Worm (Caenorhabditis elegans) whole organism, L4 larva: ENCODE data around the gene endu-2.

ENCODE experiments used
- F37D6.2 ChIP-seq: sonication (generic microtip); optimal IDR thresholded peaks from 2 replicates; lab custom pipeline; 2016; ENCODE audit warnings: mild to moderate bottlenecking, missing genetic modification characterization, missing compliant biosample characterization
- Y105C5A.15 ChIP-seq: fragments of 200-800 bp; sonication (Bioruptor generic); IDR thresholded peaks from 2 replicates; pipeline ENCODE4 v1.3.6; 2022; ENCODE audit warnings: missing genetic modification characterization, missing compliant biosample characterization
- ZK337.2 ChIP-seq: fragments of 200-800 bp; sonication (Bioruptor generic); IDR thresholded peaks from 2 replicates; pipeline ENCODE4 v1.3.6; 2022; ENCODE audit warnings: missing genetic modification reagents, missing genetic modification characterization, missing compliant biosample characterization
- aha-1 ChIP-seq: fragments of 150-350 bp; peaks from one replicate; lab custom pipeline; 2014; ENCODE audit warnings: missing biosample characterization, missing genetic modification characterization
- ceh-44 ChIP-seq: fragments of 200-800 bp; sonication (Bioruptor generic); IDR thresholded peaks from 2 replicates; pipeline ENCODE4 v1.3.6; 2022; ENCODE audit warnings: missing genetic modification reagents, missing genetic modification characterization, missing compliant biosample characterization
- cey-2 ChIP-seq: sonication (generic microtip); optimal IDR thresholded peaks from 3 replicates; lab custom pipeline; 2017; ENCODE audit warnings: missing genetic modification characterization, mild to moderate bottlenecking, missing compliant biosample characterization, antibody characterized with exemption, borderline replicate concordance; ENCODE audit not compliant: insufficient read depth
- daf-16 ChIP-seq, 3 experiments: sonication (generic microtip); optimal IDR thresholded peaks; 2 replicates each; lab custom pipeline; 2016 to 2017; ENCODE audit warnings: missing genetic modification characterization in 3 of 3, missing genetic modification reagents in 3 of 3, mild to moderate bottlenecking in 2 of 3, missing compliant biosample characterization in 2 of 3, missing biosample characterization in 1 of 3, moderate library complexity in 1 of 3
- dmd-6 ChIP-seq: fragments of 200-800 bp; sonication (Bioruptor generic); IDR thresholded peaks from 2 replicates; pipeline ENCODE4 v1.3.6; 2022; ENCODE audit warnings: missing genetic modification reagents, missing genetic modification characterization, missing compliant biosample characterization
- dmd-8 ChIP-seq: fragments of 200-800 bp; sonication (Bioruptor generic); IDR thresholded peaks from 2 replicates; pipeline ENCODE4 v1.3.6; 2022; ENCODE audit warnings: missing genetic modification characterization, missing compliant biosample characterization
- dpl-1 ChIP-seq: fragments of 150-350 bp; optimal IDR thresholded peaks from 2 replicates; lab custom pipeline; 2014; ENCODE audit warnings: missing biosample characterization, missing genetic modification reagents, missing genetic modification characterization
- duxl-1 ChIP-seq: sonication (generic microtip); optimal IDR thresholded peaks from 2 replicates; lab custom pipeline; 2016; ENCODE audit warnings: mild to moderate bottlenecking, missing genetic modification characterization, moderate library complexity, missing compliant biosample characterization; ENCODE audit not compliant: poor library complexity
- egl-27 ChIP-seq: sonication (generic microtip); optimal IDR thresholded peaks from 3 replicates; lab custom pipeline; 2017; ENCODE audit warnings: missing biosample characterization, missing genetic modification reagents, missing genetic modification characterization
- fkh-10 ChIP-seq: fragments of 150-350 bp; optimal IDR thresholded peaks from 2 replicates; lab custom pipeline; 2014; ENCODE audit warnings: missing biosample characterization, missing genetic modification reagents, missing genetic modification characterization
- hif-1 ChIP-seq, 2 experiments: sonication (generic microtip); optimal IDR thresholded peaks; 2 replicates each; lab custom pipeline; 2016 to 2017; ENCODE audit warnings: missing compliant biosample characterization in 2 of 2, missing genetic modification characterization in 2 of 2, missing genetic modification reagents in 2 of 2, missing genotype in 2 of 2, mild to moderate bottlenecking in 1 of 2
- hlh-11 ChIP-seq: fragments of 200-800 bp; sonication (Bioruptor generic); optimal IDR thresholded peaks from 2 replicates; lab custom pipeline; 2018; ENCODE audit warnings: mild to moderate bottlenecking, missing genetic modification characterization, missing compliant biosample characterization
- hlh-30 ChIP-seq: sonication (generic microtip); optimal IDR thresholded peaks from 2 replicates; lab custom pipeline; 2017; ENCODE audit warnings: antibody characterized with exemption, mild to moderate bottlenecking, missing genetic modification characterization, missing compliant biosample characterization; ENCODE audit not compliant: insufficient read depth
- hmg-1.1 ChIP-seq: fragments of 200-800 bp; sonication (Bioruptor generic); IDR thresholded peaks from 2 replicates; pipeline ENCODE4 v1.3.6; 2022; ENCODE audit warnings: missing genetic modification reagents, missing genetic modification characterization, missing compliant biosample characterization
- lim-7 ChIP-seq: fragments of 200-800 bp; sonication (Bioruptor generic); IDR thresholded peaks from 2 replicates; pipeline ENCODE4 v1.3.6; 2022; ENCODE audit warnings: missing genetic modification characterization, missing compliant biosample characterization
- lin-13 ChIP-seq: fragments of 150-350 bp; optimal IDR thresholded peaks from 2 replicates; lab custom pipeline; 2014; ENCODE audit warnings: missing biosample characterization, missing genetic modification reagents, missing genetic modification characterization
- lin-15B ChIP-seq: fragments of 150-350 bp; sonication (generic microtip); optimal IDR thresholded peaks from 3 replicates; lab custom pipeline; 2014; ENCODE audit warnings: missing biosample characterization, missing genetic modification characterization
- lin-38 ChIP-seq: fragments of 200-800 bp; sonication (Bioruptor generic); IDR thresholded peaks from 2 replicates; pipeline ENCODE4 v1.3.6; 2022; ENCODE audit warnings: missing genetic modification reagents, missing genetic modification characterization, missing compliant biosample characterization
- lin-39 ChIP-seq: fragments of 150-350 bp; optimal IDR thresholded peaks from 2 replicates; lab custom pipeline; 2014; ENCODE audit warnings: missing biosample characterization, missing genetic modification reagents, missing genetic modification characterization
- lir-3 ChIP-seq: sonication (generic microtip); optimal IDR thresholded peaks from 2 replicates; lab custom pipeline; 2016; ENCODE audit warnings: mild to moderate bottlenecking, missing genetic modification characterization, missing compliant biosample characterization
- madf-9 ChIP-seq: fragments of 200-800 bp; sonication (Bioruptor generic); conservative IDR thresholded peaks from 2 replicates; pipeline ENCODE4 v1.3.6; 2022; ENCODE audit warnings: missing genetic modification reagents, missing genetic modification characterization, missing compliant biosample characterization
- mdl-1 ChIP-seq, 2 experiments: fragments of 150-350 bp in 1 of 2; sonication (generic microtip) in 1 of 2; optimal IDR thresholded peaks; 2 replicates each; lab custom pipeline; 2014 to 2017; ENCODE audit warnings: missing biosample characterization in 2 of 2, missing genetic modification characterization in 2 of 2
- mep-1 ChIP-seq: fragments of 150-350 bp; sonication (generic microtip); optimal IDR thresholded peaks from 3 replicates; lab custom pipeline; 2014; ENCODE audit warnings: missing biosample characterization, missing genetic modification characterization
- mes-2 ChIP-seq: sonication (generic microtip); optimal IDR thresholded peaks from 2 replicates; lab custom pipeline; 2016; ENCODE audit warnings: missing genotype, mild to moderate bottlenecking, missing genetic modification characterization, missing compliant biosample characterization; ENCODE audit not compliant: poor library complexity, severe bottlenecking
- mxl-3 ChIP-seq: fragments of 200-800 bp; sonication (Bioruptor generic); optimal IDR thresholded peaks from 2 replicates; lab custom pipeline; 2018; ENCODE audit warnings: mild to moderate bottlenecking, missing genetic modification characterization, missing compliant biosample characterization
- nhr-10 ChIP-seq: fragments of 150-350 bp; optimal IDR thresholded peaks from 2 replicates; lab custom pipeline; 2014; ENCODE audit warnings: missing biosample characterization, missing genetic modification characterization
- nhr-111 ChIP-seq: fragments of 200-800 bp; sonication (Bioruptor generic); optimal IDR thresholded peaks from 2 replicates; lab custom pipeline; 2018; ENCODE audit warnings: mild to moderate bottlenecking, missing genetic modification characterization, missing compliant biosample characterization
- nhr-25 ChIP-seq: sonication (generic microtip); optimal IDR thresholded peaks from 2 replicates; lab custom pipeline; 2017; ENCODE audit warnings: missing genetic modification characterization, mild to moderate bottlenecking, missing compliant biosample characterization, antibody characterized with exemption, moderate library complexity, borderline replicate concordance; ENCODE audit not compliant: insufficient read depth
- nhr-28 ChIP-seq: fragments of 150-350 bp; optimal IDR thresholded peaks from 2 replicates; lab custom pipeline; 2014; ENCODE audit warnings: missing biosample characterization, missing genetic modification characterization
- nhr-76 ChIP-seq: fragments of 150-350 bp; optimal IDR thresholded peaks from 2 replicates; lab custom pipeline; 2014; ENCODE audit warnings: missing biosample characterization, missing genetic modification characterization
- nhr-77 ChIP-seq: fragments of 150-350 bp; optimal IDR thresholded peaks from 2 replicates; lab custom pipeline; 2014; ENCODE audit warnings: missing biosample characterization, missing genetic modification characterization
- php-3 ChIP-seq: fragments of 200-800 bp; sonication (Bioruptor generic); IDR thresholded peaks from 2 replicates; pipeline ENCODE4 v1.3.6; 2022; ENCODE audit warnings: missing genetic modification reagents, missing genetic modification characterization, missing compliant biosample characterization
- saeg-2 ChIP-seq: fragments of 200-800 bp; sonication (Bioruptor generic); IDR thresholded peaks from 2 replicates; pipeline ENCODE4 v1.3.6; 2022; ENCODE audit warnings: missing genetic modification reagents, missing genetic modification characterization, missing compliant biosample characterization
- set-16 ChIP-seq: fragments of 200-800 bp; sonication (Bioruptor generic); IDR thresholded peaks from 2 replicates; pipeline ENCODE4 v1.3.6; 2022; ENCODE audit warnings: missing genetic modification reagents, missing genetic modification characterization, missing compliant biosample characterization
- snpc-1.2 ChIP-seq: fragments of 200-800 bp; sonication (Bioruptor generic); IDR thresholded peaks from 2 replicates; pipeline ENCODE4 v1.3.6; 2022; ENCODE audit warnings: missing genetic modification reagents, missing genetic modification characterization, missing compliant biosample characterization
- snpc-4 ChIP-seq: fragments of 150-350 bp; optimal IDR thresholded peaks from 2 replicates; lab custom pipeline; 2014; ENCODE audit warnings: missing biosample characterization, missing genetic modification characterization
- tag-97 ChIP-seq: fragments of 200-800 bp; sonication (Bioruptor generic); IDR thresholded peaks from 2 replicates; pipeline ENCODE4 v1.3.6; 2022; ENCODE audit warnings: missing genetic modification characterization, missing compliant biosample characterization
- unc-130 ChIP-seq: sonication (generic microtip); optimal IDR thresholded peaks from 2 replicates; lab custom pipeline; 2016; ENCODE audit warnings: missing genetic modification reagents, missing genetic modification characterization, missing compliant biosample characterization
- unc-39 ChIP-seq: sonication (generic microtip); optimal IDR thresholded peaks from 2 replicates; lab custom pipeline; 2017; ENCODE audit warnings: missing biosample characterization, missing genetic modification characterization
- zfp-2 ChIP-seq: sonication (generic microtip); optimal IDR thresholded peaks from 2 replicates; lab custom pipeline; 2016; ENCODE audit warnings: mild to moderate bottlenecking, missing genetic modification characterization, missing compliant biosample characterization
- zip-11 ChIP-seq: fragments of 200-800 bp; sonication (Bioruptor generic); IDR thresholded peaks from 2 replicates; pipeline ENCODE4 v1.3.6; 2022; ENCODE audit warnings: missing genetic modification characterization, missing compliant biosample characterization
- zip-2 ChIP-seq: fragments of 150-350 bp; optimal IDR thresholded peaks from 2 replicates; lab custom pipeline; 2014; ENCODE audit warnings: missing biosample characterization, missing genetic modification characterization

endu-2 gene

ce11 chrX:8252293-8252692, 10.2 kb downstream of the endu-2 start, which contains the start of gene M60.6 (continued):
- TF ChIP-seq Y105C5A.15 (no peak), nhr-77 (tag; lab: Kevin White, UChicago) (no peak), unc-130 (GFP tag; lab: Kevin White, UChicago) (no peak), egl-27 (no peak), dmd-8 (GFP tag; lab: Robert Waterston, UW) (no peak), mes-2 (tag; lab: Kevin White, UChicago) (peak; percentile 9), lin-15B (tag; lab: Kevin White, UChicago) (no peak), hlh-11 (tag; lab: Kevin White, UChicago) (peak; percentile 33), aha-1 (tag; lab: Kevin White, UChicago) (no peak), lim-7 (no peak), ZK337.2 (GFP tag; lab: Robert Waterston, UW) (no peak), zip-2 (no peak), hmg-1.1 (peak; percentile 56), mep-1 (tag; lab: Kevin White, UChicago) (peak; percentile 10), zfp-2 (tag; lab: Kevin White, UChicago) (no peak), snpc-1.2 (GFP tag; lab: Robert Waterston, UW) (no peak), daf-16 (GFP tag; optimal IDR thresholded peaks at IDR 0.05; lab: Kevin White, UChicago) (no peak), daf-16 (tag; optimal IDR thresholded peaks at IDR 0.05; lab: Kevin White, UChicago) (no peak), mxl-3 (GFP tag; lab: Kevin White, UChicago) (peak; percentile 34), unc-39 (no peak), fkh-10 (GFP tag; lab: Kevin White, UChicago) (peak; percentile 6), cey-2 (no peak), dmd-6 (no peak), lir-3 (no peak), duxl-1 (no peak), dpl-1 (no peak), set-16 (no peak; the same call in 1 of the 2 replicates), F37D6.2 (no peak), lin-13 (GFP tag; lab: Kevin White, UChicago) (no peak), tag-97 (no peak), madf-9 (GFP tag; lab: Robert Waterston, UW) (no peak), php-3 (no peak), saeg-2 (no peak), lin-38 (no peak), nhr-10 (tag; lab: Kevin White, UChicago) (no peak), lin-39 (no peak)

- TF ChIP-seq mxl-3 (GFP tag; lab: Kevin White, UChicago) (peak; percentile 48), nhr-76 (tag; lab: Kevin White, UChicago) (no peak), nhr-25 (peak; percentile 49), mdl-1 (tag; optimal IDR thresholded peaks at IDR 0.05; lab: Kevin White, UChicago) (peak in 1 of 2 experiments; percentile 31), nhr-28 (tag; lab: Kevin White, UChicago) (peak; percentile 22), hlh-30 (tag; lab: Kevin White, UChicago) (peak; percentile 70), ceh-44 (no peak)
These were observed 13.3 kb downstream of the endu-2 start for ce11 chrX:8255433-8255832.

- TF ChIP-seq daf-16 (GFP tag; optimal IDR thresholded peaks at IDR 0.05; lab: Kevin White, UChicago) (peak in 1 of 2 experiments; percentile 94), daf-16 (tag; optimal IDR thresholded peaks at IDR 0.05; lab: Kevin White, UChicago) (no peak), hlh-30 (tag; lab: Kevin White, UChicago) (peak; percentile 44), hif-1 (tag; optimal IDR thresholded peaks at IDR 0.05; lab: Kevin White, UChicago) (peak in 1 of 2 experiments; percentile 95), nhr-111 (GFP tag; lab: Kevin White, UChicago) (no peak), zip-11 (GFP tag; lab: Robert Waterston, UW) (no peak), snpc-4 (tag; lab: Kevin White, UChicago) (no peak), ceh-44 (no peak), lin-38 (no peak), dpl-1 (no peak)
These were observed 15.6 kb downstream of the endu-2 start for ce11 chrX:8257687-8258086.
